Fruit fly (Drosophila melanogaster): ENCODE results near the gene CG9521.

CG9521 gene

dm6 chrX:14831713-14832561, 21.1 kb downstream of the CG9521 start, which contains the start of gene CG14408 (continued):
- TF ChIP-seq CG6854 (GFP tag; optimal IDR thresholded peaks at IDR 0.05) (no peak), sr (GFP tag; IDR thresholded peaks at IDR 0.05) (no peak), Nf-YC (tag; optimal IDR thresholded peaks at IDR 0.05) (peak; percentile 7), Sry-δ (GFP tag; optimal IDR thresholded peaks at IDR 0.05) (no peak), CG12219 (GFP tag; optimal IDR thresholded peaks at IDR 0.05) (no peak), Xrp1 (GFP tag; IDR thresholded peaks at IDR 0.05) (no peak), CG9932 (GFP tag; IDR thresholded peaks at IDR 0.05) (no peak), unc-4 (GFP tag; IDR thresholded peaks at IDR 0.05; ENCODE audit: partially characterized antibody) (peak; percentile 66), h (optimal IDR thresholded peaks at IDR 0.05) (no peak), CG8478 (optimal IDR thresholded peaks at IDR 0.05) (no peak), CG8765 (GFP tag; IDR thresholded peaks at IDR 0.05) (no peak), ssp (GFP tag; IDR thresholded peaks at IDR 0.05) (0 out of 2 replicates have a peak, but pooled peaks have one; percentile 13), CG17568 (GFP tag; optimal IDR thresholded peaks at IDR 0.05) (no peak), Scr (GFP tag; IDR thresholded peaks at IDR 0.05; ENCODE audit: partially characterized antibody) (peak; percentile 65), gce (GFP tag; IDR thresholded peaks at IDR 0.05) (no peak), CG9215 (GFP tag; IDR thresholded peaks at IDR 0.05) (no peak), Doc3 (GFP tag; IDR thresholded peaks at IDR 0.05; ENCODE audit: partially characterized antibody) (peak; percentile 74), bbx (GFP tag; IDR thresholded peaks at IDR 0.05; ENCODE audit: partially characterized antibody) (peak; percentile 23; the same call in 1 of the 2 replicates), psq (GFP tag; optimal IDR thresholded peaks at IDR 0.05) (no peak), esg (GFP tag; conservative IDR thresholded peaks at IDR 0.05) (no peak), Blimp-1 (GFP tag; optimal IDR thresholded peaks at IDR 0.05) (peak; percentile 6), fu2 (GFP tag; optimal IDR thresholded peaks at IDR 0.05) (no peak), Pdp1 (GFP tag; optimal IDR thresholded peaks at IDR 0.05) (peak in 1 of 2 experiments; percentile 72), CG2712 (tag; optimal IDR thresholded peaks at IDR 0.05) (peak; percentile 20), CG12155 (GFP tag; optimal IDR thresholded peaks at IDR 0.05) (no peak), CG9437 (GFP tag; optimal IDR thresholded peaks at IDR 0.05) (peak; percentile 33), CG8290 (GFP tag; optimal IDR thresholded peaks at IDR 0.05) (no peak), CG8290 (tag; optimal IDR thresholded peaks at IDR 0.05) (peak in 1 of 2 experiments; percentile 2), CG3847 (GFP tag; IDR thresholded peaks at IDR 0.05) (no peak), ind (GFP tag; optimal IDR thresholded peaks at IDR 0.05) (no peak), pzg (GFP tag; optimal IDR thresholded peaks at IDR 0.05) (peak; percentile 10), chinmo (GFP tag; IDR thresholded peaks at IDR 0.05; ENCODE audit: partially characterized antibody) (peak; percentile 24; the same call in 1 of the 4 replicates), gcm (GFP tag; optimal IDR thresholded peaks at IDR 0.05) (no peak), CG4424 (GFP tag; optimal IDR thresholded peaks at IDR 0.05) (peak; percentile 0), mld (GFP tag; IDR thresholded peaks at IDR 0.05; ENCODE audit: partially characterized antibody) (no peak), CG17802 (tag; optimal IDR thresholded peaks at IDR 0.05) (no peak), CG7372 (GFP tag; IDR thresholded peaks at IDR 0.05) (no peak), salm (tag; optimal IDR thresholded peaks at IDR 0.05) (no peak), slp2 (GFP tag; optimal IDR thresholded peaks at IDR 0.05) (no peak), inv (GFP tag; IDR thresholded peaks at IDR 0.05; ENCODE audit: partially characterized antibody) (peak; percentile 28; the same call in 1 of the 2 replicates), crp (GFP tag; optimal IDR thresholded peaks at IDR 0.05) (peak in 1 of 2 experiments; percentile 75), unpg (GFP tag; optimal IDR thresholded peaks at IDR 0.05) (peak; percentile 3), Opbp (GFP tag; IDR thresholded peaks at IDR 0.05; ENCODE audit: partially characterized antibody) (0 out of 3 replicates have a peak, but pooled peaks have one; percentile 31), HLH4C (GFP tag; IDR thresholded peaks at IDR 0.05; ENCODE audit: partially characterized antibody) (peak; percentile 9; the same call in 1 of the 3 replicates), z (GFP tag; IDR thresholded peaks at IDR 0.05) (no peak), CG17359 (tag; optimal IDR thresholded peaks at IDR 0.05) (peak; percentile 2)

Data from whole organism, embryonic.